Worm (Caenorhabditis elegans): ENCODE measurements around the gene str-222.

Gene str-222

DNA sequence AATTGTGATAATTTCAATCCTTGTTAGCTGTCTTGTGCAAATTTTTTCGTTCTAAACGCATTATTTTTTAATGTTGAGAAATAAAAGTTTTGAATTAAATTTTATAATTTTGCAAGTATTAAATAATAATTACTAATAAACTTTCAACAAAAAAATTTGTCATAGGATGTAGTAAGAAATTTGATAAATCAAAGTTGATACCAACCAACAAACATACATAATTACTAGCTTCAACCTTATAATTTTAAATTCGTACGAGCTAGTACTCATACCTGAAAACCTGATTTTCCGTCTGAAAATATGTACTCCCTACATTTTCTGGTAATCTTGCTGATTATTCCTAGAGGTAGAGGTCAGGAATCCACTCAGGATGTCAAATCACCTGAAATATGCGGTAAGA is 15.1 kb downstream of the str-222 start, which contains the start of gene irld-44 (continued):
- TF ChIP-seq attf-6 (GFP tag; IDR thresholded peaks at IDR 0.05) (no peak), rcor-1 (GFP tag; IDR thresholded peaks at IDR 0.05) (no peak), tlf-1 (GFP tag; optimal IDR thresholded peaks at IDR 0.05) (no peak), mxl-1 (tag; optimal IDR thresholded peaks at IDR 0.05) (no peak), Y79H2A.3 (GFP tag; conservative IDR thresholded peaks at IDR 0.05) (no peak)

DNA sequence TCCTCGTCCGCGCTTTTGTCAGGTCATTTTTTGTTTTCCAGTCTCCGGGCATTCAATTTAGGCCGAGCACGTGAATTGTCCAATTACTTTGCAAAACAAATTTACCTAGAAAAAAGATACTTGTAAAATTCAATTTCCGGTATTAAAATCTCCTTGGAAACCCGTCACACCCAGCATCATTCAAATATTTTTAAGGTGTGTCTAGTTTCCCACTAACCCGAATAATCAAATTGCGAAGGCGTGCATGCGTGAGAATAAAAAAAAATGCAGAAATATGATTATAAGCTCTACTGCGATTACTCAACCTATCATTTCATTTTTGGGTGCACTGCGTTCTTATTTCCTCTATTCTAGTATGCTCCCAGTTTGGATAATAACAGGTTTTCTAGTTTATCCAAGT is 18.9 kb downstream of the str-222 start, which contains the start of gene irld-11:
irld-11 (plus strand) TSS at position 301 of the 400 bp plus-strand sequence.
- TF ChIP-seq mel-28 (tag; optimal IDR thresholded peaks at IDR 0.05; ENCODE audit: borderline replicate concordance) = no peak
- TF ChIP-seq lsy-27 (tag; optimal IDR thresholded peaks at IDR 0.05; ENCODE audit: borderline replicate concordance, insufficient read depth) = no peak
- TF ChIP-seq pha-4 (tag; optimal IDR thresholded peaks at IDR 0.05) = no peak
- TF ChIP-seq atf-7 (tag; optimal IDR thresholded peaks at IDR 0.05) = no peak
- TF ChIP-seq lag-1 (GFP tag; IDR thresholded peaks at IDR 0.05) = no peak
- no peak for TF ChIP-seq attf-5 (GFP tag; optimal IDR thresholded peaks at IDR 0.05)
- TF ChIP-seq nhr-27 (tag; optimal IDR thresholded peaks at IDR 0.05) = no peak
- TF ChIP-seq ama-1 (optimal IDR thresholded peaks at IDR 0.05) = no peak
- TF ChIP-seq ama-1 (GFP tag; optimal IDR thresholded peaks at IDR 0.05) = no peak
- no peak for TF ChIP-seq egl-44 (GFP tag; IDR thresholded peaks at IDR 0.05)
- TF ChIP-seq nhr-80 (tag; optimal IDR thresholded peaks at IDR 0.05) = no peak
- TF ChIP-seq madf-6 (GFP tag; IDR thresholded peaks at IDR 0.05) = no peak

DNA sequence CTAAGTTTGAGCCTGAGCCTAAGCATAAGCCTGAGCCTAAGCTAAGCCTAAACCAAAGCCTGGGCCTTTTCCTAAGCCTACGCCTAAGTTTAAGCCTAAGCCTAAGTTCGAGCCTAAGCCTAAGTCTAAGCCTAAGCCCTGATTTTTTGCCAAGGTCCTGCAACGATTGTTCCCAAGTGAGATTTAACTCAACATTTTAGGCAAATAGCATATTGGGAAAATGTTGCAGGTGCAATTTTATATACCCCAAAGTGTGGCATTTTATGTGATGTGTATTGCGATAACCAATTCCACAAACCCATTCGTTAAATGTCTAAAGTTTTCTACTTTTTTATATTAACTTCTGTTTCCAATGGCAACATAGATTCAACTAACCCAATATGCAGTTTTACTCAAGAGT is 26.3 kb downstream of the str-222 start, which contains the start of gene irld-40:
irld-40 (plus strand) TSS at position 301 of the 400 bp plus-strand sequence.
- TF ChIP-seq ceh-100 (GFP tag; IDR thresholded peaks at IDR 0.05) = no peak
- TF ChIP-seq die-1 (tag; optimal IDR thresholded peaks at IDR 0.05) = no peak
- 0 out of 2 replicates have a peak, but pooled peaks have one; percentile 32 for TF ChIP-seq hsf-1 (GFP tag; IDR thresholded peaks at IDR 0.05)

DNA sequence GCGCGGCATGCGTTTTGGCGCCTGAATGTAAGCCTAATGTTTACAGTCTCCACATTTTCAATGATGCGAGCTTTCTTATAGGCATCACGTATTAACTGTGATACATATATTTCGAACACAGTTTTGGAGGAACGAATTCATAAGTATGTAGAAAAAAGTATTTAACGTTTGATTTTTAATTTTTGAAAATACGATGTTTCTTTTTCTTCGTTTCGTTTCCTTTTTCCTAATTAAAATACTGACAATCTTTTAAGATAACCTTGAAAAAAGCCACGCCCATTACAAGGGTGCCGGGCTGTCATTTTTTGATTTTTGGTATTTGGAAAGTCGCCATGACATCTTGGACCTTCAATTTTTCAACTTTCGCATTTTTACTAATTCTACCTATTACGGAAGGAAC is 29.0 kb downstream of the str-222 start, which contains the start of gene K04F1.9:
K04F1.9 (plus strand) TSS at position 301 of the 400 bp plus-strand sequence.
- no peak for TF ChIP-seq pha-4 (tag; optimal IDR thresholded peaks at IDR 0.05)
- TF ChIP-seq tlf-1 (GFP tag; optimal IDR thresholded peaks at IDR 0.05) = no peak
- TF ChIP-seq madf-6 (GFP tag; IDR thresholded peaks at IDR 0.05) = no peak
- no peak for TF ChIP-seq D2030.7 (GFP tag; IDR thresholded peaks at IDR 0.05)
- TF ChIP-seq ceh-40 (GFP tag; IDR thresholded peaks at IDR 0.05) = no peak
- TF ChIP-seq F22D6.2 (tag; optimal IDR thresholded peaks at IDR 0.05) = no peak
- no peak for TF ChIP-seq K12H6.12 (tag; optimal IDR thresholded peaks at IDR 0.05)
- no peak for TF ChIP-seq T26A5.8 (tag; optimal IDR thresholded peaks at IDR 0.05)
- no peak for TF ChIP-seq Y56A3A.18 (GFP tag; IDR thresholded peaks at IDR 0.05)
- no peak for TF ChIP-seq nhr-120 (GFP tag; IDR thresholded peaks at IDR 0.05)
- TF ChIP-seq B0035.1 (tag; optimal IDR thresholded peaks at IDR 0.05) = no peak

DNA sequence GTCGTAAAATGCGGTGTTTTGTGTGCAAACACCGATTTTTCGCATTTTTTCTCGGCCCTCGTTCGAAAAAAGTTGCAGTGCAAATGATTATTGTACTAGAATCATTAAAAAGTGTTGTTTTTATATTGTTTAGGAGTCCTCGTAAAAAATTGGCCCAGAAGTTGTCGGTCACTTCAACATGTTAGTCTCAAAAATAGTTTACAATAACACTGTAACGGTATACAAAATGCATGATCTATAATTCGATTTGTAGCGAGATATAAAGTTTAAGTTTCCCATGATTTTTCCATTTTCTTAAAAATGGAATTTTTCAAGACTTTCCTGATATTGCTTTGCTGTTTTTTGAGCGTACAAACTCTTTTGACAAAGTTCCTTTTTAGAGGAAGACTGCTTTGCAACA is 30.9 kb downstream of the str-222 start, which contains the start of gene K04F1.8:
K04F1.8 (plus strand) TSS at position 301 of the 400 bp plus-strand sequence.
- TF ChIP-seq bed-2 (GFP tag; IDR thresholded peaks at IDR 0.05) (no peak), dpff-1 (tag; optimal IDR thresholded peaks at IDR 0.05) (no peak), hlh-26 (GFP tag; conservative IDR thresholded peaks at IDR 0.05) (no peak), tbx-9 (tag; optimal IDR thresholded peaks at IDR 0.05; ENCODE audit: borderline replicate concordance) (no peak), zim-3 (tag; optimal IDR thresholded peaks at IDR 0.05) (no peak), aptf-2 (GFP tag; conservative IDR thresholded peaks at IDR 0.05) (no peak), hlh-12 (tag; optimal IDR thresholded peaks at IDR 0.05) (no peak), hmg-1.2 (GFP tag; IDR thresholded peaks at IDR 0.05) (no peak), somi-1 (GFP tag; optimal IDR thresholded peaks at IDR 0.05) (no peak), die-1 (tag; optimal IDR thresholded peaks at IDR 0.05) (no peak)

Data from whole organism, young adult.